Worm (Caenorhabditis elegans): ENCODE measurements around the gene D1005.10.

Gene D1005.10

DNA sequence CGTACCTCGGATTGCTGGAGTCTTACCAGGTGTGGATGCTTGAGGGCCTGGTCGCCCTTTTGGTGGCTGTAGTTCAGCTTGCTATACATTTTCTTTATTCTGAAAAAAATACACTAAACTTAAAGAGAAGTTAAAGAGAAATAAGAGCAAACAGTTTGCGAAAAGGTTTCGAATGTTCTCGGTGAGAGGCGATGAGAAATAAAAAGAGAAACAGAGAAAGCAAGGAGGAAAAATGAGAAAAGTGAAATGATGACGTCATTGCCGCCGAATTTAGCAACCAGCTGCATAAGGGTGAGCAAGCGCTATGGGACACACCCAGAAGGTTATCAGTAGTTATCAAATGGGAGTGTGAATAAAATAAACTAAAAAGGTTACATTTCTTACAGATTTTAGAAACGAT, 32.2 kb downstream of the D1005.10 start, which contains the start of gene cebp-1 (continued):
- peak; percentile 19 for TF ChIP-seq nhr-71 (tag; optimal IDR thresholded peaks at IDR 0.05)
- no peak for TF ChIP-seq ama-1 (optimal IDR thresholded peaks at IDR 0.05)
- TF ChIP-seq xbp-1 (tag; optimal IDR thresholded peaks at IDR 0.05) = no peak
- no peak for TF ChIP-seq unc-130 (tag; optimal IDR thresholded peaks at IDR 0.05)
- no peak for TF ChIP-seq egl-27 (tag; optimal IDR thresholded peaks at IDR 0.05)
- TF ChIP-seq nhr-84 (tag; optimal IDR thresholded peaks at IDR 0.05) = no peak
- TF ChIP-seq nhr-20 (tag; optimal IDR thresholded peaks at IDR 0.05) = no peak
- TF ChIP-seq fkh-4 (tag; optimal IDR thresholded peaks at IDR 0.05; ENCODE audit: borderline replicate concordance) = no peak
- TF ChIP-seq irx-1 (tag; optimal IDR thresholded peaks at IDR 0.05) = no peak
- TF ChIP-seq unc-98 (GFP tag; IDR thresholded peaks at IDR 0.05) = no peak
- no peak for TF ChIP-seq elt-3 (tag; optimal IDR thresholded peaks at IDR 0.05)
- no peak for TF ChIP-seq pax-3 (tag; optimal IDR thresholded peaks at IDR 0.05)
- no peak for TF ChIP-seq sup-37 (GFP tag; optimal IDR thresholded peaks at IDR 0.05)
- TF ChIP-seq F16B12.6 (tag; optimal IDR thresholded peaks at IDR 0.05) = no peak
- no peak for TF ChIP-seq ceh-82 (tag; optimal IDR thresholded peaks at IDR 0.05)
- TF ChIP-seq unc-30 (tag; optimal IDR thresholded peaks at IDR 0.05) = no peak
- no peak for TF ChIP-seq ces-1 (GFP tag; optimal IDR thresholded peaks at IDR 0.05)
- no peak for TF ChIP-seq efl-1 (optimal IDR thresholded peaks at IDR 0.05)
- peak in 1 of 2 experiments; percentile 69 for TF ChIP-seq efl-1 (GFP tag; optimal IDR thresholded peaks at IDR 0.05 in 1 of 2)
- no peak for TF ChIP-seq lin-13 (GFP tag; optimal IDR thresholded peaks at IDR 0.05)
- TF ChIP-seq jun-1 (tag; optimal IDR thresholded peaks at IDR 0.05) = no peak
- no peak for TF ChIP-seq swsn-7 (tag; optimal IDR thresholded peaks at IDR 0.05)
- no peak for TF ChIP-seq nhr-237 (tag; optimal IDR thresholded peaks at IDR 0.05)
- TF ChIP-seq skn-1 (tag; optimal IDR thresholded peaks at IDR 0.05) = peak; percentile 39
- no peak for TF ChIP-seq nhr-28 (tag; optimal IDR thresholded peaks at IDR 0.05)
- TF ChIP-seq Y116A8C.19 (tag; optimal IDR thresholded peaks at IDR 0.05; ENCODE audit: borderline replicate concordance) = no peak
- TF ChIP-seq pag-3 (tag; optimal IDR thresholded peaks at IDR 0.05; ENCODE audit: borderline replicate concordance, insufficient read depth) = no peak
- TF ChIP-seq nhr-90 (tag; optimal IDR thresholded peaks at IDR 0.05; ENCODE audit: poor library complexity) = no peak
- TF ChIP-seq sox-4 (tag; optimal IDR thresholded peaks at IDR 0.05) = no peak

DNA sequence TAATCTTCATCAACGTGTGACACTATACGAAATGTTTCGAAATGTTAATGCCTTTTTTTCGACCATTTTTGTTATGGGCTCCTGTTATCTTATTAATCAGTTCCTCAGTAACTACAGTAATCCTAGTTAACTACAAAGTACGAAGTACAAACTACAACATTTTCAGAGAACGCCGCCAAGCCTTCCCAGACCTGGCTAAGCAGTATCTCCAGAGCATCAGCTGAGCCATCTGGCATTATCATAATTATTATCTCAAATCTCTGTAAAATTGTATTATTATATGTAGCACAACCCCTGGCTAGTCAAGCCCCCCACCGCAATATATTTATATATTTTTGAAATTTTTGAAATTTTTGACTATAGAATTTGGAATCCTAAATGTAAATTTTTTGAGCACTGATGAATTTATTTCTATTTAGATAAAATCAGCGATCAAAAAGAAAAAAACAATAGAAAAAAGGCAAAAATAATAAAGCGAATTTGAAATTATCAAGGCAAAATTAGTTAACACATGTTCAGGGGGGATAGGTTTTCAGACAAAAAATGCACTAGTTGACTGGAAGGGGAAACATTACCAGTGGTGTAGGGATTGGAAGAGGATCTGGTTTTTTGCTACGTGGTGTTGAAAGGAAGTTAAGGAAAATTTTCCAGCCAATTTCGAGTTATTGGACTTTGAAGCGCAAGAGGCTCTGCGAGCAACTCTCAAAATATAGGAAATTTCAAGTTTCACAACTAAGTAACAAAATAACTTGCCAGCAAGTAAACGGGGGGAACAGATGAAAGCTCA, 34.0 kb downstream of the D1005.10 start:
- TF ChIP-seq lir-3 (tag; optimal IDR thresholded peaks at IDR 0.05; ENCODE audit: poor library complexity) (no peak), unc-30 (tag; optimal IDR thresholded peaks at IDR 0.05) (no peak), ets-5 (GFP tag; IDR thresholded peaks at IDR 0.05) (no peak), dpl-1 (GFP tag; optimal IDR thresholded peaks at IDR 0.05) (no peak), nhr-20 (tag; optimal IDR thresholded peaks at IDR 0.05) (no peak), tlp-1 (tag; optimal IDR thresholded peaks at IDR 0.05) (no peak), aly-2 (tag; optimal IDR thresholded peaks at IDR 0.05) (peak; percentile 15), ztf-4 (tag; optimal IDR thresholded peaks at IDR 0.05) (peak; percentile 2), unc-130 (tag; optimal IDR thresholded peaks at IDR 0.05) (no peak), sox-4 (tag; optimal IDR thresholded peaks at IDR 0.05) (no peak), ama-1 (optimal IDR thresholded peaks at IDR 0.05) (peak; percentile 59), pag-3 (tag; optimal IDR thresholded peaks at IDR 0.05; ENCODE audit: borderline replicate concordance, insufficient read depth) (no peak), lsy-2 (tag; optimal IDR thresholded peaks at IDR 0.05) (peak in 1 of 2 experiments; percentile 20), nhr-85 (tag) (peak; percentile 65), ceh-82 (tag; optimal IDR thresholded peaks at IDR 0.05) (no peak), unc-98 (GFP tag; IDR thresholded peaks at IDR 0.05) (no peak), grh-1 (GFP tag; IDR thresholded peaks at IDR 0.05) (no peak), nhr-77 (tag; optimal IDR thresholded peaks at IDR 0.05) (no peak), ztf-11 (tag; optimal IDR thresholded peaks at IDR 0.05) (no peak), snpc-4 (tag; optimal IDR thresholded peaks at IDR 0.05) (no peak)
